Worm (Caenorhabditis elegans) whole organism, L4/young adult: ENCODE measurements around the gene C56G2.15.

Experiments used
- W03F9.2 ChIP-seq: fragments of 150-350 bp; optimal IDR thresholded peaks from 2 replicates; lab custom pipeline; 2014; ENCODE audit warnings: missing biosample characterization, missing genetic modification characterization
- dao-5 ChIP-seq: sonication (generic microtip); optimal IDR thresholded peaks from 2 replicates; lab custom pipeline; 2016; ENCODE audit warnings: missing genotype, missing genetic modification characterization, moderate library complexity, missing compliant biosample characterization

- no peak for TF ChIP-seq W03F9.2
- no peak for TF ChIP-seq dao-5 (tag; lab: Kevin White, UChicago)
Measured at ce11 chrIII:6411914-6412313, 44.2 kb upstream of the C56G2.15 start, which contains the start of gene C05D11.5.
